Worm (Caenorhabditis elegans): Measurements from ENCODE around the gene clec-251.

clec-251 gene

ce11 chrV:18709203-18709860 is 37.5 kb downstream of the clec-251 start, which contains the start of gene Y17D7C.6:
TSS of gene Y17D7C.6 (plus strand) at chrV:18709810.
- peak; percentile 15 for TF ChIP-seq ceh-19 (GFP tag; optimal IDR thresholded peaks at IDR 0.05)
- TF ChIP-seq odd-2 (tag; optimal IDR thresholded peaks at IDR 0.05), result no peak
- TF ChIP-seq fax-1 (tag; optimal IDR thresholded peaks at IDR 0.05), result no peak
- no peak for TF ChIP-seq elt-2 (tag; optimal IDR thresholded peaks at IDR 0.05)
- TF ChIP-seq hlh-30 (tag; optimal IDR thresholded peaks at IDR 0.05; ENCODE audit: insufficient read depth), result no peak
- TF ChIP-seq ztf-16 (tag; optimal IDR thresholded peaks at IDR 0.05), result no peak

- no peak for TF ChIP-seq ceh-34 (tag; optimal IDR thresholded peaks at IDR 0.05)
- TF ChIP-seq sdc-2 (tag; optimal IDR thresholded peaks at IDR 0.05), result no peak
- TF ChIP-seq unc-3 (GFP tag; conservative IDR thresholded peaks at IDR 0.05), result no peak
- no peak for TF ChIP-seq unc-3 (tag; optimal IDR thresholded peaks at IDR 0.05)
- TF ChIP-seq ama-1 (optimal IDR thresholded peaks at IDR 0.05), result no peak
- TF ChIP-seq elt-2 (tag; optimal IDR thresholded peaks at IDR 0.05), result no peak
These were observed 38.8 kb downstream of the clec-251 start for ce11 chrV:18708015-18708414.

ce11 chrV:18706063-18706620 is 40.6 kb downstream of the clec-251 start, which contains the start of gene Y17D7C.1:
TSS of gene Y17D7C.1 (plus strand) at chrV:18706570.
- TF ChIP-seq unc-86 (tag; optimal IDR thresholded peaks at IDR 0.05) (no peak), pqm-1 (tag; optimal IDR thresholded peaks at IDR 0.05) (no peak), ref-2 (tag; optimal IDR thresholded peaks at IDR 0.05) (no peak), ahr-1 (tag; optimal IDR thresholded peaks at IDR 0.05) (no peak), Y22D7AL.16 (tag; optimal IDR thresholded peaks at IDR 0.05) (no peak), ceh-9 (tag; optimal IDR thresholded peaks at IDR 0.05) (no peak), ceh-24 (tag; optimal IDR thresholded peaks at IDR 0.05) (no peak), rnt-1 (tag; optimal IDR thresholded peaks at IDR 0.05) (no peak), ceh-45 (GFP tag; IDR thresholded peaks at IDR 0.05) (no peak), hlh-13 (GFP tag; optimal IDR thresholded peaks at IDR 0.05) (no peak), sox-4 (tag; optimal IDR thresholded peaks at IDR 0.05) (no peak), sdc-2 (tag; optimal IDR thresholded peaks at IDR 0.05) (no peak), C38D4.7 (GFP tag; optimal IDR thresholded peaks at IDR 0.05) (no peak), T23F11.4 (GFP tag; optimal IDR thresholded peaks at IDR 0.05) (no peak)

- TF ChIP-seq hlh-8 (tag; optimal IDR thresholded peaks at IDR 0.05) (no peak), fkh-10 (GFP tag; optimal IDR thresholded peaks at IDR 0.05) (peak; percentile 18), dmd-4 (tag; optimal IDR thresholded peaks at IDR 0.05; ENCODE audit: borderline replicate concordance) (peak; percentile 70)
These were observed 41.3 kb downstream of the clec-251 start for ce11 chrV:18705319-18706062.

ce11 chrV:18701306-18701705 is 45.5 kb downstream of the clec-251 start, which contains the start of gene Y69H2.9:
TSS of gene Y69H2.9 (plus strand) at chrV:18701538.
- TF ChIP-seq nfya-1 (tag; optimal IDR thresholded peaks at IDR 0.05), result no peak
- TF ChIP-seq rnt-1 (tag; optimal IDR thresholded peaks at IDR 0.05), result no peak
- no peak for TF ChIP-seq ets-4 (tag; optimal IDR thresholded peaks at IDR 0.05)
- TF ChIP-seq tbx-7 (tag; optimal IDR thresholded peaks at IDR 0.05), result no peak
- no peak for TF ChIP-seq dve-1 (tag; optimal IDR thresholded peaks at IDR 0.05)
- TF ChIP-seq elt-2 (tag; optimal IDR thresholded peaks at IDR 0.05), result peak; percentile 91
- TF ChIP-seq C08G9.2 (tag; optimal IDR thresholded peaks at IDR 0.05), result no peak
- no peak for TF ChIP-seq zip-5 (tag; optimal IDR thresholded peaks at IDR 0.05)

All from whole organism, late embryonic.